Worm (Caenorhabditis elegans): ENCODE results near the gene F45D11.7.
"Not testable (repeated sequence)": the region's sequence is repeated elsewhere in the genome, so short reads cannot be mapped to it uniquely, and the experiment has no call there.

The F45D11.7 gene

DNA sequence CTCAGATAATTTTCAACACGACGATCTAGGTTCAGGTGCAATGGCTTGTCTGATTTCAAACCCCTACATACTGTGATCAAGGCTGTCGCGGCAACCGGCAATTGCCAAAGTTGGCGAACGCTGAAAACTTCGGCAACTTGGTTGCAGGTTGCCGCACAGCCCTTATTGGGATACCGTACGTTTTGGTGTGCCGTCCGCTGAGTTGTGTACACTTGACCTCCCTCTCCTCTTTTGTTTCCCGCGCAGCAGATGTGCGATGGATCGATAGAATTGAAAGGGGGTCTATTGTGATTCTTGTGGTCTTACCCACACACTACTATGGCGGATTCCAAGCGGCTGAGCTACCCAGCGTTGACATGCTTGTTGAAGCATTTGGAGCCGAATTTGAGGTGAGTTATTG is 34.1 kb upstream of the F45D11.7 start, which contains the start of the genes C32B5.18 and C32B5.7:
C32B5.18 (plus strand) TSS at position 301 of the 400 bp plus-strand sequence.
C32B5.7 (plus strand) TSS at position 311 of the 400 bp plus-strand sequence.
- TF ChIP-seq ceh-14 (tag; optimal IDR thresholded peaks at IDR 0.05) (no peak), ceh-24 (tag; optimal IDR thresholded peaks at IDR 0.05) (no peak), ceh-34 (tag; optimal IDR thresholded peaks at IDR 0.05) (no peak), hlh-6 (tag; optimal IDR thresholded peaks at IDR 0.05) (no peak), ahr-1 (tag; optimal IDR thresholded peaks at IDR 0.05) (no peak), K02D7.2 (tag; optimal IDR thresholded peaks at IDR 0.05) (no peak), zip-5 (tag; optimal IDR thresholded peaks at IDR 0.05) (no peak), Y22D7AL.16 (tag; optimal IDR thresholded peaks at IDR 0.05) (no peak), fax-1 (tag; optimal IDR thresholded peaks at IDR 0.05) (no peak), ceh-9 (tag; optimal IDR thresholded peaks at IDR 0.05) (no peak), che-1 (tag; optimal IDR thresholded peaks at IDR 0.05) (no peak), ama-1 (optimal IDR thresholded peaks at IDR 0.05) (no peak), pax-1 (tag; optimal IDR thresholded peaks at IDR 0.05) (no peak), unc-86 (tag; optimal IDR thresholded peaks at IDR 0.05) (no peak), sox-2 (GFP tag; IDR thresholded peaks at IDR 0.05) (no peak), ref-2 (tag; optimal IDR thresholded peaks at IDR 0.05) (no peak), ceh-18 (tag; optimal IDR thresholded peaks at IDR 0.05) (no peak), ceh-19 (GFP tag; optimal IDR thresholded peaks at IDR 0.05) (no peak)

ce11 chrII:961961-962360 is 32.4 kb upstream of the F45D11.7 start, which contains the start of gene C32B5.13:
Gene C32B5.13 (minus strand): TSS chrII:962061.
- TF ChIP-seq ceh-30 (tag; optimal IDR thresholded peaks at IDR 0.05), result no peak
- no peak for TF ChIP-seq pros-1 (tag; optimal IDR thresholded peaks at IDR 0.05)
- no peak for TF ChIP-seq nfya-1 (tag; optimal IDR thresholded peaks at IDR 0.05)
- no peak for TF ChIP-seq ceh-31 (tag; optimal IDR thresholded peaks at IDR 0.05)
- no peak for TF ChIP-seq ceh-9 (tag; optimal IDR thresholded peaks at IDR 0.05)
- no peak for TF ChIP-seq pat-9 (tag; optimal IDR thresholded peaks at IDR 0.05)
- no peak for TF ChIP-seq hlh-15 (tag; optimal IDR thresholded peaks at IDR 0.05)
- no peak for TF ChIP-seq tbx-2 (tag; optimal IDR thresholded peaks at IDR 0.05)
- TF ChIP-seq unc-86 (tag; optimal IDR thresholded peaks at IDR 0.05), result no peak
- TF ChIP-seq ceh-45 (GFP tag; IDR thresholded peaks at IDR 0.05), result no peak
- no peak for TF ChIP-seq madf-2 (tag; optimal IDR thresholded peaks at IDR 0.05)
- no peak for TF ChIP-seq pag-3 (tag; optimal IDR thresholded peaks at IDR 0.05; ENCODE audit: borderline replicate concordance)
- TF ChIP-seq unc-42 (tag; optimal IDR thresholded peaks at IDR 0.05), result no peak
- no peak for TF ChIP-seq sox-4 (tag; optimal IDR thresholded peaks at IDR 0.05)
- TF ChIP-seq zip-5 (tag; optimal IDR thresholded peaks at IDR 0.05), result no peak
- TF ChIP-seq ceh-34 (tag; optimal IDR thresholded peaks at IDR 0.05), result no peak
- no peak for TF ChIP-seq C08G9.2 (tag; optimal IDR thresholded peaks at IDR 0.05)
- TF ChIP-seq ceh-18 (tag; optimal IDR thresholded peaks at IDR 0.05), result no peak

- TF ChIP-seq dmd-4 (tag; optimal IDR thresholded peaks at IDR 0.05; ENCODE audit: borderline replicate concordance); sox-4 (tag; optimal IDR thresholded peaks at IDR 0.05); fkh-10 (GFP tag; optimal IDR thresholded peaks at IDR 0.05): not testable (repeated sequence)
Measured at ce11 chrII:966962-967361, 27.4 kb upstream of the F45D11.7 start, which contains the start of gene fbxc-18. Gene fbxc-18 (minus strand): TSS chrII:967062.

- not testable (repeated sequence) for TF ChIP-seq pat-9, tbx-7, ref-2 (tag; optimal IDR thresholded peaks at IDR 0.05)
Measured at ce11 chrII:968106-968505, 26.2 kb upstream of the F45D11.7 start, which contains the start of gene C32B5.6. Gene C32B5.6 (plus strand): TSS chrII:968406.

- no peak for TF ChIP-seq gmeb-2 (tag; optimal IDR thresholded peaks at IDR 0.05)
- no peak for TF ChIP-seq pag-3 (tag; optimal IDR thresholded peaks at IDR 0.05; ENCODE audit: borderline replicate concordance)
- no peak for TF ChIP-seq rnt-1 (tag; optimal IDR thresholded peaks at IDR 0.05)
Measured at ce11 chrII:972850-973249, 21.5 kb upstream of the F45D11.7 start, which contains the start of gene C32B5.15. Gene C32B5.15 (minus strand): TSS chrII:972950.
